Worm (Caenorhabditis elegans) whole organism, L4/young adult: ENCODE measurements around the gene C24G6.8.
A peak's percentile ranks its signal among the peaks of the same experiment; 100 is the strongest.

Experiments
- W03F9.2 ChIP-seq: fragments of 150-350 bp; optimal IDR thresholded peaks from 2 replicates; lab custom pipeline; 2014; ENCODE audit warnings: missing biosample characterization, missing genetic modification characterization
- dao-5 ChIP-seq: sonication (generic microtip); optimal IDR thresholded peaks from 2 replicates; lab custom pipeline; 2016; ENCODE audit warnings: missing genotype, missing genetic modification characterization, moderate library complexity, missing compliant biosample characterization
- him-1 ChIP-seq: sonication (generic microtip); optimal IDR thresholded peaks from 2 replicates; lab custom pipeline; 2016; ENCODE audit warnings: missing genotype, missing genetic modification reagents, missing genetic modification characterization, missing compliant biosample characterization

C24G6.8 gene

DNA sequence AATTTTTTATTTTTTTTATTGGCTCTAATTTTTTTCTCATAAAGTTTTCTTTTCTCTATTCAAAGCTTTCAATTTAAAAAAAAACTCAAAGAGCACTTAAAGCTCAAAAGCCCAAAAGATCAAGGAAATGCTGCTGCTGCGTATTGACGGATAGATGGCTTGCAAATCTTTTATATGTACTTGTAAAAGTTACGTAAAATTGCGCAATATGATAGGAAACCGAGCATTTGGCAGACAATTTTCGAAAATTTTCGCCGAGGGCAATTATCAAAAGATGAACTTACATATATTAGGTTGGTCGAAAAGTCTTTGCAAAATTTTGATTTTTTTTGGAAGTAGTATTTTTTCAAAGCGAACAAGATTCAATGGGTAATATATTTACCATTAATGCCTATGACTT, 12.8 kb upstream of the C24G6.8 start:
- TF ChIP-seq W03F9.2 (tag; lab: Kevin White, UChicago) (no peak), dao-5 (tag; lab: Kevin White, UChicago) (no peak), him-1 (tag; lab: Kevin White, UChicago) (no peak)

DNA sequence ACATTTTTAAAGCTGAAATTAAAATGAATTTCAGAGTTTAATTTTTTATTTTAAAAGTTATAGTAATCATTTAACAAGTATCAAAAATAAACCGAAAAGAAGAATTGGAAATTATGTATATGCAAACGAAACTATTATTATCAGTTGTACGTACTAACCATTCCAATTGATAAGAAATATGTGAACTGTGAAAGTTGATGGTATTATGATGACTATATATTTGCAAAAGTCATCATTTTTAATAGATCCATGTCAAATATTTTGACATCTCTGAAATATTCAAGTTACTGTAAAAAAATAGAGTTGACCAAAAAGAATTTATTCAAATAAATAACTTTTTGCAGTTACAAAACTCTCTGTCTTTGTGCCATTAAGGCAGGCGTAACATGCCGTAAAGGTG, 12.4 kb upstream of the C24G6.8 start, which contains the start of gene ugt-48:
TSS of gene ugt-48 (minus strand) at position 12 of the 400 bp plus-strand sequence.
- no peak for TF ChIP-seq W03F9.2 (tag; lab: Kevin White, UChicago)
- TF ChIP-seq him-1 (tag; lab: Kevin White, UChicago): no peak
- no peak for TF ChIP-seq dao-5 (tag; lab: Kevin White, UChicago)

DNA sequence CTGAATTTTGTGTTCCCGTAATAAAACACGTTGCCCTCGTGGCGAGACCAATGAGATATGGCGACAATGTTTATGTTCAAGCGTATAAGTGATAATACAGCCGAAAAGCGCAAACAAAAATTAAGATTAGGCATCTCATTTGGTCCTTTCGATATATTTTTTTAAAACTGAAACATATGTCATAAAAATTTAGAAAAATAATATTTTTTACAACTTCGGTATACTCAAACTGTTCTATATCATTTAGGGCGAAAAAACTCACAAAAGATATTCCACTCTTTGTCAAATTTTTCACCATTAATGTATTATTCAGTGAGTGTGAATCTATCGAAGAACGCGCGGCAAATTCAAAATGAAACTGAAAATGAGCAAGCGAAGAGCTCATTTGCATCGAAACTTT, 2.8 kb upstream of the C24G6.8 start, which contains the start of gene cft-1:
TSS of gene cft-1 (plus strand) at position 301 of the 400 bp plus-strand sequence.
- TF ChIP-seq dao-5 (tag; lab: Kevin White, UChicago) (no peak), him-1 (tag; lab: Kevin White, UChicago) (no peak), W03F9.2 (tag; lab: Kevin White, UChicago) (no peak)

DNA sequence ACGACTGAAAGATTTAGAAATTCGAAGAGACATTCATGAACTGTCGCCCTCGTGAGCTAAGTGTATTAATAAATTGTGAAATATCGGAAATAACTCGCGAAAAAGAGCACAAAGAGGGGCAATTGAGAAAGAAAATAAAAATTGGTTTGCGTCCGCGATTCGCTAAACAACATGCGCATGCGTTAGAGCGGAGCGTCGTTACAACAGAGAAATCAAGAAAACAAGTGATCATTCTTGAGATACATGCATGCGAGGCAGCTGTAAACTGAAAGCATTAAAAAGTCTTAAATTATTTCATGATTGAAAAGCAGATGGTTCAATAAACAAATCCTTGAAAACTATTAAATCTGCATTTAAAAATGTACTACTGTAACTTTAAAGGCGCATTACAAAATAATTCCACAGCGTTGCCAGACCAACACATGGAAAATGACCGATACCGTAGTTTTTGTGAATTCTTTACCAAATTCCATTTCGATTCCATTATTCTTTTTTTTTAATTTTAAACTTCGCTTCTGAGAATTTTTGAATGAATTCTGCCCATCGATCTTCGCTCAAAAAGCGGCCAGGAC, 652 bp upstream of the C24G6.8 start, which contains the start of the genes cox-16 and syp-2:
TSS of gene cox-16 (minus strand) at position 4 of the 572 bp plus-strand sequence.
TSS of gene syp-2 (plus strand) at position 248 of the 572 bp plus-strand sequence.
- TF ChIP-seq dao-5 (tag; lab: Kevin White, UChicago): no peak
- TF ChIP-seq W03F9.2 (tag; lab: Kevin White, UChicago): peak; percentile 35

DNA sequence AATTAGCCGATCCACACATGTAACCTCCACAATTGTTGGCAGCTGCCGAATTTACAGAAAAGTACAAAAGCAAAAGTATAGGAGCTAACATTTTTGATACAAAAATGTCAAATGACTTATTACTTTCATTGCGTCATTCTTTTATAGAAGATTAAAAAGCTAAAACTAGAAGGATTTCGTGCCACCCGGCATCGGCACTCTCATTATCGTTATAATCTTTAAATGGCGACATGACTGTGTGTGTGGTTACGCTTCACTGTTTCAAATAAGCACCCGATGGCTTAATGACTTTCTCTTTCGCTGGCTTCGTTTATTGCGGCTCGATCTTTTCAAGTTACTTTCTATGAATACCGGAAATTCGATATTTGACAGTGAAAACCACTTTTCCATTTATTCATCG, 1.9 kb downstream of the C24G6.8 start, which contains the start of gene grl-1:
TSS of gene grl-1 (minus strand) at position 101 of the 400 bp plus-strand sequence.
- no peak for TF ChIP-seq him-1 (tag; lab: Kevin White, UChicago)
- no peak for TF ChIP-seq W03F9.2 (tag; lab: Kevin White, UChicago)
- TF ChIP-seq dao-5 (tag; lab: Kevin White, UChicago): no peak

- TF ChIP-seq dao-5 (tag; lab: Kevin White, UChicago): no peak
- TF ChIP-seq W03F9.2 (tag; lab: Kevin White, UChicago): no peak
- no peak for TF ChIP-seq him-1 (tag; lab: Kevin White, UChicago)
Measured at ce11 chrV:5527694-5528093, 8.0 kb downstream of the C24G6.8 start.

DNA sequence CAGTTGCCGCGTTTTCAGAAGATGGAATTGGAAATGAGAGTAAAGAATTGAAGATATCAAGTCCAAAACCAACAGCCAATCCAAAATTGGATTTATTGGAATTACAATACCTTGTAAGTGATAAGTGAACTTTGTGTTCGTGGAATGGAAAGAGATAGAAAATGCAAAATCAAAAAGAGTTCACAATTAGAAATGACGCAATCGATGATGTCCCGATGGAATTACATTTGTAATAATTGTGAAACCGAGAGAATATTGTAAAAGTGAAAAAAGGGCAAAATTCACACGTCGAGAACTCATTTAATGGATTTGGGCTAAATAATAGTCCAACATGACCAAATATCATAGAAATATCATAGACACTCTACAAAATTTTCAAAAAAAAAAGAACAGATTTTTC, 10.5 kb downstream of the C24G6.8 start:
- TF ChIP-seq W03F9.2 (tag; lab: Kevin White, UChicago) (no peak), him-1 (tag; lab: Kevin White, UChicago) (no peak), dao-5 (tag; lab: Kevin White, UChicago) (no peak)

ce11 chrV:5523260-5523659, 12.4 kb downstream of the C24G6.8 start:
- TF ChIP-seq dao-5 (tag; lab: Kevin White, UChicago) (no peak), him-1 (tag; lab: Kevin White, UChicago) (no peak), W03F9.2 (tag; lab: Kevin White, UChicago) (no peak)

DNA sequence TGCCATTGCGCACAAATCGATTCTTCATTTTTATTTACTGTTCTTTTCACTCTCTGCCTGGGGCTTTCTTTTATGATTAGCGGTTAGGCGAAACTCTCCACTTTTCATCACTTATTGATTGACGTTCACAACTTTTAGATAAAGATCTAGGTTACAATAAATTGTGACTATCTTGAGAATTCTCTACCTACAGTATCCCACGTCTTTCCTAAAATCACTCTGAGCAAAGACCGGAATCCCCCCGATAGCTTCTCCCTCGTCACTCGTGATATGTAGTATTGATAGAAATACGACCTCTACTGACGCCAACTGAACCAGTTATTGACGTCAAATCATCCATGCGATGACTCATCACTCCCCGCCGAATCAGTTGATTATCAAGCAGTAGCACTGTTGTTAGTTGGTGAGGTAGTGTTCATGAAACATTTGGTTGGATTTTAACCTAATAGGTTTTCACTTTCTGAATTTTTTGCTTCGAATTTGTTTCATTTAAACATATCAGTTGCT, 13.9 kb downstream of the C24G6.8 start, which contains the start of gene hir-1:
TSS of gene hir-1 (plus strand) at position 405 of the 507 bp plus-strand sequence.
- no peak for TF ChIP-seq him-1 (tag; lab: Kevin White, UChicago)
- no peak for TF ChIP-seq dao-5 (tag; lab: Kevin White, UChicago)
- no peak for TF ChIP-seq W03F9.2 (tag; lab: Kevin White, UChicago)

DNA sequence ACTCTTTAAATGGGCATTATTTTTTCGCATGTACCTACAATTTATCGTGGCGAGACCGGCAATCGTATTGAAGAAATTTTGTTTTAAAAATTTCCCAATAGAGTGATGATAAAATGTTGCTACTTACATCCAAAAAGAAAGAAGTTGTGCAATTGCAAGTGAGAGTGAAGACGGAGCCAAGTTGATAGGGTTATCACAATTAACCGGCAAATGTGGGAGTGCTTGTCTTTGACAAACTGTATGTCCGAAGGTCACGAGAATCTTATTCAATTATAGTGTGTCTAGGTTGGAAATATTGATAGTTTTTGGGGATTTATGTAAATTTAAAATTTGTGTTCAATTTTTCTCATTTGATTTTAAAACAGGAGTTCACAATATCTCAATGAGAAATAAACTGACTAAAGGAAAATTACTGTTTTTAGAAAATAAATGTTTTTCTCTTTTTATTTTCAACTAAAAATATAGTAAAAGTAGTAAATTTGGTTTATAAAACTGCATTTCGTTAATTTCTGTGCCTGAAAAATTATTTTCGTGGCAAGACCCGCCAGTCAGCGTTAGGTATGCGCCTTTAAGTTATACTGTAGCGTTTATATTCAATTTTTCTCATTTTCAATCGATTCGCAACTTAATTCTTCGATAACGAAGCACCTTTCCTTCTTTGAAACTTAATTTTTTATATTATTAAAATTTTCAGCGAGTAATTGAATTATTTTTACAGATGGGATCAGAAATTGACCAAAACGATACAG, 21.9 kb downstream of the C24G6.8 start, which contains the start of the genes hpo-15 and mms-19:
TSS of gene hpo-15 (minus strand) at position 201 of the 749 bp plus-strand sequence.
TSS of gene mms-19 (plus strand) at position 719 of the 749 bp plus-strand sequence.
- no peak for TF ChIP-seq W03F9.2 (tag; lab: Kevin White, UChicago)
- TF ChIP-seq him-1 (tag; lab: Kevin White, UChicago): no peak
- no peak for TF ChIP-seq dao-5 (tag; lab: Kevin White, UChicago)

DNA sequence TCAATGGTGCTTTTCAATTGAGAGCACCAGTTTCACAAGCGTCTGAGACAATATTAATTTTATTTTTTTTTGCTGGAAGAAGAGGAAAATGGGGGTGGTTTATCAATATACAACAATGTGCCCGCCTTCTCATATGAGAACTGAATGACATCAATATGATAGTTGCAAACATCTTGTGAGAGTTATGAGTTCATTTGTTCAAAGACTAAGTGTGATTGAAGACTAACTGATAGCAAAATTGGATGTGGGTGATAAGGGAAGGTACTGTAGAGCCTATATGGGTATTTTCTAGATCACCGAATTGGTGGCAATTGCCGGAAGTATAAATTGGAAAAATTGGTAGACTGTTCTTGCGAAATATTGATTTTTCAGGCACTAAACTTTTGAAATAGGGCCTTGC, 23.1 kb downstream of the C24G6.8 start:
- no peak for TF ChIP-seq him-1 (tag; lab: Kevin White, UChicago)

ce11 chrV:5511720-5512119, 24.0 kb downstream of the C24G6.8 start:
- TF ChIP-seq W03F9.2 (tag; lab: Kevin White, UChicago): no peak
- no peak for TF ChIP-seq him-1 (tag; lab: Kevin White, UChicago)
- TF ChIP-seq dao-5 (tag; lab: Kevin White, UChicago): no peak

ce11 chrV:5509966-5510365, 25.7 kb downstream of the C24G6.8 start:
- TF ChIP-seq him-1 (tag; lab: Kevin White, UChicago): no peak
